Worm (Caenorhabditis elegans) whole organism, early embryonic: ENCODE results near the gene ugt-18.

Source experiments
- B0310.2 ChIP-seq: sonication (generic microtip); optimal IDR thresholded peaks from 2 replicates; lab custom pipeline; 2016; ENCODE audit warnings: mild to moderate bottlenecking, missing genetic modification characterization, missing compliant biosample characterization
- F13C5.2 ChIP-seq: sonication (generic microtip); optimal IDR thresholded peaks from 2 replicates; lab custom pipeline; 2017; ENCODE audit warnings: mild to moderate bottlenecking, missing genetic modification characterization, inconsistent platforms, missing compliant biosample characterization
- aly-1 ChIP-seq: sonication (generic microtip); optimal IDR thresholded peaks from 2 replicates; lab custom pipeline; 2016; ENCODE audit warnings: missing genetic modification characterization, missing compliant biosample characterization
- ama-1 ChIP-seq: fragments of 150-350 bp; optimal IDR thresholded peaks from 2 replicates; lab custom pipeline; 2014
- ceh-13 ChIP-seq: fragments of 200-800 bp; sonication (Bioruptor generic); optimal IDR thresholded peaks from 2 replicates; lab custom pipeline; 2018; ENCODE audit warnings: mild to moderate bottlenecking, missing genetic modification characterization, missing compliant biosample characterization
- ceh-36 ChIP-seq: sonication (generic microtip); optimal IDR thresholded peaks from 2 replicates; lab custom pipeline; 2016; ENCODE audit warnings: missing genetic modification characterization, inconsistent platforms, missing compliant biosample characterization
- ets-7 ChIP-seq: sonication (generic microtip); optimal IDR thresholded peaks from 2 replicates; lab custom pipeline; 2016; ENCODE audit warnings: missing genotype, missing genetic modification characterization, missing compliant biosample characterization
- flt-1 ChIP-seq: fragments of 200-800 bp; sonication (Bioruptor generic); IDR thresholded peaks from 2 replicates; pipeline ENCODE4 v1.3.6; 2022; ENCODE audit warnings: missing genetic modification characterization, missing compliant biosample characterization
- hmbx-1 ChIP-seq: sonication (generic microtip); optimal IDR thresholded peaks from 2 replicates; lab custom pipeline; 2016; ENCODE audit warnings: mild to moderate bottlenecking, missing genetic modification characterization, missing compliant biosample characterization
- hmg-4 ChIP-seq: fragments of 200-800 bp; sonication (Bioruptor generic); optimal IDR thresholded peaks from 2 replicates; lab custom pipeline; 2018; ENCODE audit warnings: mild to moderate bottlenecking, missing genetic modification characterization, missing compliant biosample characterization
- hnd-1 ChIP-seq: sonication (generic microtip); optimal IDR thresholded peaks from 2 replicates; lab custom pipeline; 2016; ENCODE audit warnings: missing genetic modification characterization, missing compliant biosample characterization
- pes-1 ChIP-seq: fragments of 200-800 bp; sonication (Bioruptor generic); IDR thresholded peaks from 2 replicates; pipeline ENCODE4 v1.3.6; 2022; ENCODE audit warnings: missing genetic modification reagents, missing genetic modification characterization, missing compliant biosample characterization
- scrt-1 ChIP-seq: fragments of 200-800 bp; sonication (Bioruptor generic); IDR thresholded peaks from 2 replicates; pipeline ENCODE4 v1.3.6; 2022; ENCODE audit warnings: missing genetic modification characterization, missing compliant biosample characterization
- sea-1 ChIP-seq: fragments of 200-800 bp; sonication (Bioruptor generic); conservative IDR thresholded peaks from 2 replicates; pipeline ENCODE4 v1.3.6; 2022; ENCODE audit warnings: missing genetic modification characterization, missing compliant biosample characterization
- tbx-11 ChIP-seq: fragments of 200-800 bp; sonication (Bioruptor generic); IDR thresholded peaks from 2 replicates; pipeline ENCODE4 v1.3.6; 2022; ENCODE audit warnings: missing genetic modification characterization, missing compliant biosample characterization
- tbx-37 ChIP-seq: fragments of 200-800 bp; sonication (Bioruptor generic); conservative IDR thresholded peaks from 2 replicates; pipeline ENCODE4 v1.3.6; 2022; ENCODE audit warnings: missing genetic modification reagents, missing genetic modification characterization, missing compliant biosample characterization
- tra-4 ChIP-seq: sonication (generic microtip); optimal IDR thresholded peaks from 2 replicates; lab custom pipeline; 2017; ENCODE audit warnings: missing genetic modification characterization, missing compliant biosample characterization

Gene ugt-18

ce11 chrV:12803274-12803673 lies 16.8 kb upstream of the ugt-18 start, which contains the start of gene srbc-45:
Gene srbc-45, plus strand, starts transcription at chrV:12803574.
- TF ChIP-seq ceh-13 (no peak), hmbx-1 (tag; lab: Kevin White, UChicago) (no peak), tra-4 (tag; lab: Kevin White, UChicago) (no peak), aly-1 (tag; lab: Kevin White, UChicago) (no peak), ama-1 (lab: Kevin White, UChicago) (no peak), F13C5.2 (tag; lab: Kevin White, UChicago) (no peak), ceh-36 (tag; lab: Kevin White, UChicago) (no peak), flt-1 (GFP tag; lab: Robert Waterston, UW) (no peak), scrt-1 (no peak), tbx-11 (no peak), pes-1 (GFP tag; lab: Robert Waterston, UW) (no peak), tbx-37 (GFP tag; lab: Robert Waterston, UW) (no peak), hnd-1 (tag; lab: Kevin White, UChicago) (no peak), ets-7 (tag; lab: Kevin White, UChicago) (no peak)

- no peak for TF ChIP-seq tbx-11
- no peak for TF ChIP-seq tbx-37 (GFP tag; lab: Robert Waterston, UW)
- no peak for TF ChIP-seq ama-1 (lab: Kevin White, UChicago)
- TF ChIP-seq flt-1 (GFP tag; lab: Robert Waterston, UW) = no peak
- TF ChIP-seq ets-7 (tag; lab: Kevin White, UChicago) = no peak
- TF ChIP-seq hmbx-1 (tag; lab: Kevin White, UChicago) = no peak
- no peak for TF ChIP-seq ceh-36 (tag; lab: Kevin White, UChicago)
- TF ChIP-seq pes-1 (GFP tag; lab: Robert Waterston, UW) = no peak
- no peak for TF ChIP-seq hmg-4
- no peak for TF ChIP-seq tra-4 (tag; lab: Kevin White, UChicago)
- no peak for TF ChIP-seq scrt-1
- no peak for TF ChIP-seq ceh-13
Measured at ce11 chrV:12806190-12806589, 13.9 kb upstream of the ugt-18 start, which contains the start of gene ZC443.7. Gene ZC443.7, plus strand, starts transcription at chrV:12806490.

ce11 chrV:12809876-12810275 lies 10.2 kb upstream of the ugt-18 start, which contains the start of gene ZC443.1:
Gene ZC443.1, minus strand, starts transcription at chrV:12810080.
- TF ChIP-seq pes-1 (GFP tag; lab: Robert Waterston, UW) (no peak), hmg-4 (no peak), tra-4 (tag; lab: Kevin White, UChicago) (no peak), sea-1 (GFP tag; lab: Robert Waterston, UW) (no peak), ets-7 (tag; lab: Kevin White, UChicago) (no peak), ceh-36 (tag; lab: Kevin White, UChicago) (no peak), B0310.2 (no peak), tbx-37 (GFP tag; lab: Robert Waterston, UW) (no peak), hmbx-1 (tag; lab: Kevin White, UChicago) (no peak), scrt-1 (no peak), hnd-1 (tag; lab: Kevin White, UChicago) (no peak), tbx-11 (no peak), ama-1 (lab: Kevin White, UChicago) (no peak), ceh-13 (no peak), F13C5.2 (tag; lab: Kevin White, UChicago) (no peak), aly-1 (tag; lab: Kevin White, UChicago) (no peak), flt-1 (GFP tag; lab: Robert Waterston, UW) (no peak)

- TF ChIP-seq ceh-13 (no peak), tbx-37 (GFP tag; lab: Robert Waterston, UW) (no peak), aly-1 (tag; lab: Kevin White, UChicago) (no peak), ama-1 (lab: Kevin White, UChicago) (no peak), flt-1 (GFP tag; lab: Robert Waterston, UW) (no peak), B0310.2 (no peak), hmg-4 (no peak), hnd-1 (tag; lab: Kevin White, UChicago) (no peak), sea-1 (GFP tag; lab: Robert Waterston, UW) (no peak), tbx-11 (no peak), ets-7 (tag; lab: Kevin White, UChicago) (no peak), ceh-36 (tag; lab: Kevin White, UChicago) (no peak), scrt-1 (no peak), tra-4 (tag; lab: Kevin White, UChicago) (no peak), pes-1 (GFP tag; lab: Robert Waterston, UW) (no peak), F13C5.2 (tag; lab: Kevin White, UChicago) (no peak)
Measured at ce11 chrV:12811126-12811525, 8.9 kb upstream of the ugt-18 start, which contains the start of gene ZC443.2. Gene ZC443.2, minus strand, starts transcription at chrV:12811192.

- no peak for TF ChIP-seq scrt-1
- TF ChIP-seq hmbx-1 (tag; lab: Kevin White, UChicago) = no peak
- TF ChIP-seq aly-1 (tag; lab: Kevin White, UChicago) = no peak
- no peak for TF ChIP-seq hnd-1 (tag; lab: Kevin White, UChicago)
- TF ChIP-seq hmg-4 = no peak
- TF ChIP-seq B0310.2 = no peak
- no peak for TF ChIP-seq tra-4 (tag; lab: Kevin White, UChicago)
- TF ChIP-seq ceh-13 = no peak
- TF ChIP-seq ama-1 (lab: Kevin White, UChicago) = no peak
- TF ChIP-seq flt-1 (GFP tag; lab: Robert Waterston, UW) = no peak
- no peak for TF ChIP-seq pes-1 (GFP tag; lab: Robert Waterston, UW)
- TF ChIP-seq ceh-36 (tag; lab: Kevin White, UChicago) = no peak
- no peak for TF ChIP-seq F13C5.2 (tag; lab: Kevin White, UChicago)
- no peak for TF ChIP-seq tbx-11
- TF ChIP-seq sea-1 (GFP tag; lab: Robert Waterston, UW) = no peak
- no peak for TF ChIP-seq tbx-37 (GFP tag; lab: Robert Waterston, UW)
- no peak for TF ChIP-seq ets-7 (tag; lab: Kevin White, UChicago)
Measured at ce11 chrV:12811810-12812209, 8.2 kb upstream of the ugt-18 start.

- TF ChIP-seq flt-1 (GFP tag; lab: Robert Waterston, UW) (no peak), tra-4 (tag; lab: Kevin White, UChicago) (no peak), ceh-13 (no peak), F13C5.2 (tag; lab: Kevin White, UChicago) (no peak)
Measured at ce11 chrV:12814022-12814421, 6.0 kb upstream of the ugt-18 start, which contains the start of gene ZC443.3. Gene ZC443.3, minus strand, starts transcription at chrV:12814122.

- TF ChIP-seq F13C5.2 (tag; lab: Kevin White, UChicago) = peak; percentile 2
- no peak for TF ChIP-seq scrt-1
- TF ChIP-seq ceh-36 (tag; lab: Kevin White, UChicago) = no peak
- no peak for TF ChIP-seq tbx-11
- TF ChIP-seq hmg-4 = peak; percentile 52
- TF ChIP-seq aly-1 (tag; lab: Kevin White, UChicago) = peak; percentile 10
- TF ChIP-seq flt-1 (GFP tag; lab: Robert Waterston, UW) = no peak
- TF ChIP-seq pes-1 (GFP tag; lab: Robert Waterston, UW) = no peak
Measured at ce11 chrV:12814481-12814882, 5.6 kb upstream of the ugt-18 start.
